Fruit fly (Drosophila melanogaster) whole organism, embryonic: ENCODE measurements around the gene Rdl.

Experiments
- Adf1 ChIP-seq: fragments of 200-800 bp; sonication (Bioruptor generic); IDR thresholded peaks from 2 replicates; pipeline ENCODE4 v1.3.6; 2022; ENCODE audit warnings: missing biosample characterization, missing genetic modification characterization
- Blimp-1 ChIP-seq: fragments of 200-800 bp; sonication (Bioruptor generic); optimal IDR thresholded peaks from 3 replicates; lab custom pipeline; 2018; ENCODE audit warnings: missing biosample characterization, missing genetic modification characterization, mild to moderate bottlenecking, moderate library complexity, missing genetic modification reagents
- CG10147 ChIP-seq: fragments of 200-800 bp; sonication (Bioruptor generic); optimal IDR thresholded peaks from 2 replicates; lab custom pipeline; 2019; ENCODE audit warnings: missing biosample characterization, mild to moderate bottlenecking, missing genetic modification characterization, moderate library complexity
- CG15269 ChIP-seq: fragments of 200-800 bp; sonication (Bioruptor generic); optimal IDR thresholded peaks from 2 replicates; lab custom pipeline; 2018; ENCODE audit warnings: missing biosample characterization, mild to moderate bottlenecking, missing genetic modification characterization, moderate library complexity
- CG1602 ChIP-seq: fragments of 200-800 bp; sonication (Bioruptor generic); optimal IDR thresholded peaks from 3 replicates; lab custom pipeline; 2016; ENCODE audit warnings: missing biosample characterization, missing genetic modification characterization
- CG17328 ChIP-seq: fragments of 200-800 bp; sonication (Bioruptor generic); IDR thresholded peaks from 2 replicates; pipeline ENCODE4 v1.3.6; 2022; ENCODE audit warnings: missing biosample characterization, missing genetic modification characterization
- CG18619 ChIP-seq: fragments of 200-800 bp; sonication (Bioruptor generic); optimal IDR thresholded peaks from 3 replicates; lab custom pipeline; 2017; ENCODE audit warnings: missing biosample characterization, mild to moderate bottlenecking, missing genetic modification characterization
- CG2129 ChIP-seq: fragments of 200-800 bp; sonication (Bioruptor generic); IDR thresholded peaks from 2 replicates; pipeline ENCODE4 v1.3.6; 2022; ENCODE audit warnings: missing biosample characterization, missing genetic modification characterization; ENCODE audit not compliant: partially characterized antibody
- CG2678 ChIP-seq: fragments of 200-800 bp; sonication (Bioruptor generic); optimal IDR thresholded peaks from 3 replicates; lab custom pipeline; 2019; ENCODE audit warnings: missing biosample characterization, mild to moderate bottlenecking, missing genetic modification characterization, moderate library complexity
- CG30431 ChIP-seq: fragments of 200-800 bp; sonication (Bioruptor generic); optimal IDR thresholded peaks from 2 replicates; lab custom pipeline; 2017; ENCODE audit warnings: missing biosample characterization, missing genetic modification characterization
- CG31224 ChIP-seq: fragments of 200-800 bp; sonication (Bioruptor generic); IDR thresholded peaks from 2 replicates; pipeline ENCODE4 v1.3.6; 2022; ENCODE audit warnings: missing biosample characterization, missing genetic modification characterization
- CG3163 ChIP-seq: fragments of 200-800 bp; sonication (Bioruptor generic); optimal IDR thresholded peaks from 3 replicates; lab custom pipeline; 2016; ENCODE audit warnings: missing biosample characterization, missing genetic modification characterization
- CG3281 ChIP-seq: fragments of 200-800 bp; sonication (Bioruptor generic); optimal IDR thresholded peaks from 3 replicates; lab custom pipeline; 2017; ENCODE audit warnings: missing biosample characterization, mild to moderate bottlenecking, missing genetic modification characterization
- CG4404 ChIP-seq: fragments of 200-800 bp; sonication (Bioruptor generic); IDR thresholded peaks from 2 replicates; pipeline ENCODE4 v1.3.6; 2022; ENCODE audit warnings: missing biosample characterization, missing genetic modification characterization
- CG7271 ChIP-seq: fragments of 200-800 bp; sonication (Bioruptor generic); optimal IDR thresholded peaks from 2 replicates; lab custom pipeline; 2018; ENCODE audit warnings: missing biosample characterization, mild to moderate bottlenecking, missing genetic modification characterization, moderate library complexity
- CG8924 ChIP-seq: fragments of 200-800 bp; optimal IDR thresholded peaks from 3 replicates; lab custom pipeline; 2019; ENCODE audit warnings: missing biosample characterization, mild to moderate bottlenecking, missing genetic modification characterization, moderate library complexity
- CG8944 ChIP-seq: fragments of 200-800 bp; sonication (Bioruptor generic); optimal IDR thresholded peaks from 3 replicates; lab custom pipeline; 2016; ENCODE audit warnings: missing biosample characterization, missing genetic modification characterization
- CG9727 ChIP-seq: fragments of 200-800 bp; sonication (Bioruptor generic); optimal IDR thresholded peaks from 3 replicates; lab custom pipeline; 2017; ENCODE audit warnings: missing biosample characterization, mild to moderate bottlenecking, missing genetic modification characterization
- CG9876 ChIP-seq: fragments of 200-800 bp; sonication (Bioruptor generic); optimal IDR thresholded peaks from 2 replicates; lab custom pipeline; 2016; ENCODE audit warnings: missing biosample characterization, missing genetic modification characterization
- D19B ChIP-seq: fragments of 200-800 bp; sonication (Bioruptor generic); optimal IDR thresholded peaks from 2 replicates; lab custom pipeline; 2017; ENCODE audit warnings: missing biosample characterization, mild to moderate bottlenecking, missing genetic modification characterization
- Dbx ChIP-seq: fragments of 200-800 bp; sonication (Bioruptor generic); IDR thresholded peaks from 3 replicates; pipeline ENCODE4 v1.3.6; 2022; ENCODE audit warnings: missing biosample characterization, missing genetic modification characterization
- Gug ChIP-seq: fragments of 200-800 bp; sonication (Bioruptor generic); IDR thresholded peaks from 4 replicates; pipeline ENCODE4 v1.3.6; 2022; ENCODE audit warnings: missing biosample characterization, missing genetic modification characterization
- HHEX ChIP-seq: fragments of 200-800 bp; sonication (Bioruptor generic); optimal IDR thresholded peaks from 3 replicates; lab custom pipeline; 2017; ENCODE audit warnings: missing biosample characterization, mild to moderate bottlenecking, missing genetic modification characterization, missing genetic modification reagents
- HmgD ChIP-seq: fragments of 200-800 bp; sonication (Bioruptor generic); optimal IDR thresholded peaks from 3 replicates; lab custom pipeline; 2016; ENCODE audit warnings: missing biosample characterization, missing genetic modification characterization
- Lpt ChIP-seq: fragments of >200 bp; optimal IDR thresholded peaks from 2 replicates; lab custom pipeline; 2018; ENCODE audit warnings: missing biosample characterization, missing genetic modification characterization
- Ravus ChIP-seq: fragments of 200-800 bp; sonication (Bioruptor generic); IDR thresholded peaks from 2 replicates; pipeline ENCODE4 v1.3.6; 2022; ENCODE audit warnings: missing biosample characterization, missing genetic modification characterization
- Sox100B ChIP-seq: fragments of 200-800 bp; sonication (Bioruptor generic); optimal IDR thresholded peaks from 3 replicates; lab custom pipeline; 2018; ENCODE audit warnings: missing biosample characterization, mild to moderate bottlenecking, missing genetic modification characterization
- Usf ChIP-seq: fragments of 200-800 bp; sonication (Bioruptor generic); optimal IDR thresholded peaks from 2 replicates; lab custom pipeline; 2017; ENCODE audit warnings: missing genotype, missing biosample characterization, missing genetic modification characterization
- ap ChIP-seq: fragments of 200-800 bp; sonication (Bioruptor generic); IDR thresholded peaks from 2 replicates; pipeline ENCODE4 v1.3.6; 2022; ENCODE audit warnings: missing biosample characterization, missing genetic modification characterization
- ato ChIP-seq: fragments of 200-800 bp; sonication (Bioruptor generic); IDR thresholded peaks from 2 replicates; pipeline ENCODE4 v1.3.6; 2022; ENCODE audit warnings: missing biosample characterization, missing genetic modification characterization; ENCODE audit not compliant: partially characterized antibody
- bcd ChIP-seq: fragments of 200-800 bp; sonication (Bioruptor generic); optimal IDR thresholded peaks from 2 replicates; lab custom pipeline; 2017; ENCODE audit warnings: missing biosample characterization, mild to moderate bottlenecking, missing genetic modification characterization
- caup ChIP-seq: fragments of 200-800 bp; sonication (Bioruptor generic); optimal IDR thresholded peaks from 3 replicates; lab custom pipeline; 2017; ENCODE audit warnings: missing biosample characterization, mild to moderate bottlenecking, missing genetic modification characterization, moderate library complexity; ENCODE audit not compliant: severe bottlenecking
- chm ChIP-seq: fragments of 200-800 bp; sonication (Bioruptor generic); IDR thresholded peaks from 2 replicates; pipeline ENCODE4 v1.3.6; 2022; ENCODE audit warnings: missing biosample characterization, missing genetic modification characterization
- chn ChIP-seq: fragments of 200-800 bp; sonication (Bioruptor generic); optimal IDR thresholded peaks from 2 replicates; lab custom pipeline; 2016; ENCODE audit warnings: missing biosample characterization, missing genetic modification characterization
- cwo ChIP-seq: fragments of 200-800 bp; sonication (Bioruptor generic); optimal IDR thresholded peaks from 3 replicates; lab custom pipeline; 2017; ENCODE audit warnings: missing biosample characterization, missing genetic modification characterization, mild to moderate bottlenecking, moderate library complexity, missing genetic modification reagents
- dmrt99B ChIP-seq: fragments of 200-800 bp; sonication (Bioruptor generic); optimal IDR thresholded peaks from 2 replicates; lab custom pipeline; 2018; ENCODE audit warnings: missing biosample characterization, mild to moderate bottlenecking, missing genetic modification characterization, moderate library complexity
- emc ChIP-seq: fragments of 200-800 bp; sonication (Bioruptor generic); optimal IDR thresholded peaks from 2 replicates; lab custom pipeline; 2016; ENCODE audit warnings: missing biosample characterization, missing genetic modification characterization
- fd102C ChIP-seq: fragments of 200-800 bp; sonication (Bioruptor generic); optimal IDR thresholded peaks from 2 replicates; lab custom pipeline; 2018; ENCODE audit warnings: missing biosample characterization, mild to moderate bottlenecking, missing genetic modification characterization, moderate library complexity
- grn ChIP-seq: fragments of 200-800 bp; sonication (Bioruptor generic); optimal IDR thresholded peaks from 3 replicates; lab custom pipeline; 2017; ENCODE audit warnings: missing biosample characterization, missing genetic modification characterization
- her ChIP-seq: fragments of 200-800 bp; sonication (Bioruptor generic); optimal IDR thresholded peaks from 2 replicates; lab custom pipeline; 2016; ENCODE audit warnings: missing biosample characterization, missing genetic modification characterization
- kni ChIP-seq: fragments of 200-800 bp; sonication (Bioruptor generic); optimal IDR thresholded peaks from 3 replicates; lab custom pipeline; 2017; ENCODE audit warnings: mild to moderate bottlenecking, missing biosample characterization, missing genetic modification reagents, missing genetic modification characterization
- mam ChIP-seq: fragments of 200-800 bp; sonication (Bioruptor generic); optimal IDR thresholded peaks from 3 replicates; lab custom pipeline; 2016; ENCODE audit warnings: missing biosample characterization, missing genetic modification characterization
- pita ChIP-seq: fragments of 200-800 bp; sonication (Bioruptor generic); optimal IDR thresholded peaks from 2 replicates; lab custom pipeline; 2017; ENCODE audit warnings: missing biosample characterization, mild to moderate bottlenecking, missing genetic modification characterization
- repo ChIP-seq: fragments of 200-800 bp; sonication (Bioruptor generic); optimal IDR thresholded peaks from 2 replicates; lab custom pipeline; 2016; ENCODE audit warnings: missing biosample characterization, missing genetic modification characterization
- scrt ChIP-seq: fragments of 200-800 bp; sonication (Bioruptor generic); optimal IDR thresholded peaks from 2 replicates; lab custom pipeline; 2018; ENCODE audit warnings: missing biosample characterization, mild to moderate bottlenecking, missing genetic modification characterization, moderate library complexity
- sd ChIP-seq: fragments of 200-800 bp; sonication (Bioruptor generic); optimal IDR thresholded peaks from 3 replicates; lab custom pipeline; 2018; ENCODE audit warnings: missing biosample characterization, mild to moderate bottlenecking, missing genetic modification characterization, moderate library complexity
- shn ChIP-seq: fragments of 200-800 bp; sonication (Bioruptor generic); optimal IDR thresholded peaks from 3 replicates; lab custom pipeline; 2016; ENCODE audit warnings: missing biosample characterization, missing genetic modification characterization
- yki ChIP-seq: fragments of >200 bp; optimal IDR thresholded peaks from 3 replicates; lab custom pipeline; 2018
- zen2 ChIP-seq: fragments of 200-800 bp; sonication (Bioruptor generic); IDR thresholded peaks from 3 replicates; pipeline ENCODE4 v1.3.6; 2022; ENCODE audit warnings: missing biosample characterization, missing genetic modification characterization; ENCODE audit not compliant: partially characterized antibody

Rdl gene

DNA sequence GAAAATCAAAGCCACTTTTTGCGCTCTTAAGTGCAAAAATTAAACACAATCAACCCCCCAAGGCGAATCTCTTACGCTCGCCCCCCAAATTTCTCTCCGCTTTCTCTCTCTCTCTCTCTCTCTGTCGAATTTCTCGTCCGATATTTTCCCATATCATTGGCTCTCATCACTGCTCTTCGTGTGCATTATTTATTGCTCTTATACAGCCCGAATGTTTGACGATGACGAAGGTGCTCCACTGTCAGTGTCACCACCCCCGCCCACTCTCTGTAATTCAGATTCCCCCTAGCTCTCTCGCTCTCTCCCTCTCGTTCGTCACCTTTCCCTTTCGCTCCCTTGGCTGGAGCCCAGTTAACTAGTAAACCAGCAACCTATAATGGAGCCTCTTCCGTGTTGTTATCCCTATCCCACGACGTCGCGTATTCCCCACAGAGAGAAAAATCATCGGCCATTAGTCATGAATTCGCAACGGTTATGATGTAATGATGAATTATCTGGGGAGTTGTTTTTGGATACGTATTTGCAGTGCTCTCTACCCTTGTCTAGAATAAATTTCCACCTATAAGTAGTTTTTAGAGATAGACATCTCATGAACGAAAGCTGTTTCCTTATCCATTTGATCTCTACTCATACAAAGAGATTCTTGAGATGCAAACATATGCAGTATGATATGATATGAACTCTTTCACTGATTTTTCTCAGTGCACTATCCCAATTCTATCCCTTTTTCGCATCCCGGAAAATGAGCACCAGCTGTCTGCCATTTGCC is 54.1 kb downstream of the Rdl start (continued):
- TF ChIP-seq ato (GFP tag; lab: Robert Waterston, UW) (no peak), caup (GFP tag; lab: Kevin White, UChicago) (peak; percentile 55), CG9727 (GFP tag; lab: Kevin White, UChicago) (peak; percentile 63), CG10147 (GFP tag; lab: Kevin White, UChicago) (peak; percentile 44), CG18619 (GFP tag; lab: Kevin White, UChicago) (peak; percentile 58), D19B (GFP tag; lab: Kevin White, UChicago) (peak; percentile 14), emc (peak; percentile 48), CG7271 (tag; lab: Kevin White, UChicago) (no peak), Sox100B (GFP tag; lab: Kevin White, UChicago) (peak; percentile 56), CG3281 (GFP tag; lab: Kevin White, UChicago) (peak; percentile 69), CG4404 (GFP tag; lab: Robert Waterston, UW) (no peak), yki (lab: Kevin White, UChicago) (peak; percentile 36), CG17328 (GFP tag; lab: Robert Waterston, UW) (no peak), CG8944 (GFP tag; lab: Kevin White, UChicago) (peak; percentile 39), bcd (GFP tag; lab: Kevin White, UChicago) (peak; percentile 46), mam (GFP tag; lab: Kevin White, UChicago) (peak; percentile 59), Gug (peak; percentile 27; the same call in 1 of the 4 replicates), CG1602 (GFP tag; lab: Kevin White, UChicago) (peak; percentile 35), chn (GFP tag; lab: Kevin White, UChicago) (peak; percentile 34), CG2129 (GFP tag; lab: Robert Waterston, UW) (no peak), CG8924 (peak; percentile 48), Blimp-1 (GFP tag; lab: Kevin White, UChicago) (peak; percentile 30), Lpt (no peak), fd102C (no peak), ap (GFP tag; lab: Robert Waterston, UW) (0 out of 2 replicates have a peak, but pooled peaks have one; percentile 3), shn (peak; percentile 54), kni (no peak), cwo (GFP tag; lab: Kevin White, UChicago) (peak; percentile 45), CG30431 (peak; percentile 15), scrt (GFP tag; lab: Kevin White, UChicago) (peak; percentile 18), her (GFP tag; lab: Kevin White, UChicago) (peak; percentile 64), CG3163 (GFP tag; lab: Kevin White, UChicago) (peak; percentile 67), CG9876 (GFP tag; lab: Kevin White, UChicago) (peak; percentile 56), CG15269 (peak; percentile 57), Adf1 (no peak; the same call in 1 of the 2 replicates), Dbx (GFP tag; lab: Robert Waterston, UW) (no peak), HmgD (GFP tag; lab: Kevin White, UChicago) (no peak), CG2678 (tag; lab: Kevin White, UChicago) (peak; percentile 74), dmrt99B (peak; percentile 71), repo (GFP tag; lab: Kevin White, UChicago) (peak; percentile 45), sd (tag; lab: Kevin White, UChicago) (no peak), Ravus (GFP tag; lab: Robert Waterston, UW) (no peak), Usf (peak; percentile 31), zen2 (GFP tag; lab: Robert Waterston, UW) (no peak), CG31224 (GFP tag; lab: Robert Waterston, UW) (0 out of 2 replicates have a peak, but pooled peaks have one; percentile 15), pita (GFP tag; lab: Kevin White, UChicago) (no peak), chm (GFP tag; lab: Robert Waterston, UW) (peak; percentile 32; the same call in 1 of the 2 replicates), HHEX (GFP tag; lab: Kevin White, UChicago) (peak; percentile 67), grn (GFP tag; lab: Kevin White, UChicago) (peak; percentile 10)
